Worm (Caenorhabditis elegans): Measurements from ENCODE around the gene lips-7.

- TF ChIP-seq flt-1 (GFP tag; IDR thresholded peaks at IDR 0.05) = no peak
- no peak for TF ChIP-seq tbx-37 (GFP tag; conservative IDR thresholded peaks at IDR 0.05)
- no peak for TF ChIP-seq hmg-4 (GFP tag; optimal IDR thresholded peaks at IDR 0.05)
- no peak for TF ChIP-seq tbx-11 (GFP tag; IDR thresholded peaks at IDR 0.05)
- TF ChIP-seq ama-1 (optimal IDR thresholded peaks at IDR 0.05) = no peak
- no peak for TF ChIP-seq ceh-13 (GFP tag; optimal IDR thresholded peaks at IDR 0.05)
- no peak for TF ChIP-seq F13C5.2 (tag; optimal IDR thresholded peaks at IDR 0.05)
- no peak for TF ChIP-seq ets-7 (tag; optimal IDR thresholded peaks at IDR 0.05)
Observed at ce11 chrII:549501-549900, 2.2 kb upstream of the lips-7 start.

Measured in whole organism, early embryonic.